Fruit fly (Drosophila melanogaster) ovary, adult (tissue): Measurements from ENCODE around the gene CG32298.

ENCODE experiments used
- CG17801 ChIP-seq: fragments of 200-800 bp; optimal IDR thresholded peaks from 2 replicates; lab custom pipeline; 2019; ENCODE audit warnings: missing biosample characterization, mild to moderate bottlenecking, missing genetic modification characterization, moderate library complexity; ENCODE audit not compliant: partially characterized antibody

The CG32298 gene

DNA sequence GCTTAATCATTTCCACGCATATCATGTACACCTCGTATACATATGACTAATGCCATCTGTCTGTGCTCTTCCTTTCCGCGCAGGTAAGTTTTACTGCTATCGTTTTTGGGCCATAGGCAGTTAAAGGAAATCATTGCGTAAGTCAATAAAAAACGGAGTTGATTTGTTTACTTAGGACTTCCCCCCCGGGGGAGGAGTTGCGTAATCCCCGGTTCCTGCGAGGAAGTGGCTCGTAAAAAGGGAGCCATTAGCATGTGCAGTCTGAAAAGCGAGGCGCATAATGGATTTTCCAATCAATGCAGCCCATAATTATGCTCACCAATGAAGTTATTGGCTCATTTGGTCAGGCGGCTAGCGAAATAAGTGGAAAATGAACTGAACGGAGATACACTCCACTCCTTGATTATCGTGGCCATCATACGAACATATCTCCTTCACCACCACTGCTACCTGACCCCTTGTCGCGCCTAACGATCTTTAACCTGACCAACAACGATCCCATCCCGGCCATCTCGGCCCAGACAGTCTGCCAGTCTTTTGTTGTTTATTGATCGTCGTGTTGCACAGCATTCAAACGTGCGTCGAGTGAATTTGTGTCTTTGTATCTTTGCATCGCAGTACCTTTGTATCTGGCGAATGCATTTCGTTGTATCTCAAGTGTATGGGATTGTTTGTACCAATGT is 5.3 kb downstream of the CG32298 start:
- no peak for TF ChIP-seq CG17801 (GFP tag; lab: Kevin White, UChicago)

DNA sequence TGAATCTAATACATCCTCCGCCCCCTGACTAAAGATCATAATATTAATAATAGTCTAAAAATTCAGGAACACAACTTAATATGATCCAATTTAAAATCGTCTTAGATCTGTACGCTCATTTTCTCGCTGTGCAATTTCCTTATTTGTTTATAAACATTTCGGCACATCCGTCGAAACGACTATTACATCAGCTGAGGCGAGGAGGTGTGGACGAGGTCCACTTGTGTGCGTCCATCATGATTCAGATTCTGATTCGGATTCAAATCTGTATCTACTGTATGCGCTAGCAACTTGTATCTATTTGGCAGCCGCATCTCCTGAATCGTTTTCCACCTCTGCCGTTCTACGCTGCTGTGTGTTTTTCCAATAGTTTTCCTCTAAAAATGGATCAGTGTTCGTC is 11.3 kb downstream of the CG32298 start:
- TF ChIP-seq CG17801 (GFP tag; lab: Kevin White, UChicago) = no peak

DNA sequence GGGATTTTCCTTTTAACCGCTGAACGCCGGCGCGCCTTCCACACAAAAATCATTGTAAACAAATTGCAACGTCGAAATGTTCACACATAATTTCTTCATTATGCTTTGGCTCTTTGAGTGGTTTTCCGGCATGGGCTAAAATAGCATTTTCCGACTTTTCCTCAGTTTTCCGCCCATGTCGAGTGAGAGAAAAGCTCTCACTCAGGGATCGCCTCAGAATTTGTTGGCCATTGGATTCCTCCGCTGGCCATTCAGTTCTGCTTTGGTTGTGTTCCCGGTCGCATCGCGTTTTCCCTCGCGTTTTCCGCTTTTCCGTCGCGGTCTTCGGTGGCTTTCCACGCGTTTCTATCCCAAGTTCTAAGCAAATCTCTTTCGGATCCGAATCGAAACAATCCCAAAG is 12.2 kb downstream of the CG32298 start:
- no peak for TF ChIP-seq CG17801 (GFP tag; lab: Kevin White, UChicago)

DNA sequence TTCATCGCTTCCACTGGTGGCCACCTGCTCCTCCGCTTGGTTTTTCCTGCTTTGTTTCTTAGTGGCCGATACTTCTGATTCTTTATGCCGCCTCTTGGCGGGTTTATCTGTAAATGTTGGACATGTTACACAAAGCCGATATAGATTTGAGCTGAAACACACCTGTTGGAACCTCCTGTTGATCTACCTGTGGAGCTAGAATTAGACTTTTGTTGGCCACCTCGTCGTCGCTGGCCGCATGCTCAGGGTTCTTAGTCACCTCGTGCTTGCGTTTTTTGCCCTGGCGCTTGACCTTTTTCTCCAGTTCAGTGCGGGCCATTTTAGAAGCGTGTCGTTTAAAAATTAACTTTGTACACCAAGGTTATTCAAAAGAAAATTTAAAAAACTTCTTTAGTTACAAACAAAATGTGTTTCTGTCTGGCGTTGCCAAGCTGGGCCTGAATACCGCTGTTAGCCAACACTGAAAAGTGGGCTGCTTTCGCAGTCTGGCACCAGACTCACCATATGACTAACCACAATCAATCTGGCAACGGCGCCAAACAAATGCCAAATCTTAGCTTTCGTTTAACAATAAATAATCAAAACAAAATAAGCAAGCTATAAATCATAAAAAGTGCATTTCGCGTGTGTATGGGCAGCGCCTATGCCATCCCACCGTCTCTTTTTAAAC is 13.5 kb downstream of the CG32298 start, which contains the start of the genes CG15877 and Svil:
Gene CG15877, minus strand, starts transcription at position 443 of the 670 bp plus-strand sequence.
Gene Svil, plus strand, starts transcription at position 542 of the 670 bp plus-strand sequence.
- no peak for TF ChIP-seq CG17801 (GFP tag; lab: Kevin White, UChicago)

DNA sequence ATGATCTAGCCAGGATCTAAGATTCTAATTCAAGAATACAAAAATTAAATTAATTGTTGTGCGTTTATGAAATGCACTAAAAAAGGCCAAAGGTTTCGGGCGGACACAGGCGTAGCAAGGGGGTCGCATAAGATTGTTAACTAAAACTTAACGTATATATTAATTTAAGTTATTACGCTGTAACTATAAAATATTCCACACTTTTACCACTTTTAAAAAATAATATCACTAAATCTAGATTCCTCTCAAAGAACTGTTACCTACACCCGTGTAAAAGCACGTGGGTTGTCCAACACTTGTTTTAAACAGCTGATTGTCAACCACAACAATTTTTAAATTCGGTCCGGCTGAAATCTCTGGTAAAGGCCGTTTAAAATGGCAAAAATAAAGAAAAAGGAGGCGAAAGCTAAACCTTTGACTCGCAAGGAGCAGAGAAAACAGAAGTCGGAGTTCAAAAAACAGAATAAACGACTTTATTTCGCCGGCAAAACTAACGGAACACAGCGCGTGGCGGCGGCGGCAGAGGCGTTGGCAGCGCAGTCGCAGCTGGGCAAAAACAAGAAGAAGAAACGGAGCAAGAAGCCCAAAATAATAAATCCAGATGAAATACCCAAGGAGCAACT is 17.3 kb downstream of the CG32298 start, which contains the start of the genes mRpL23 and CG9004:
Gene mRpL23, minus strand, starts transcription at position 284 of the 623 bp plus-strand sequence.
Gene CG9004, plus strand, starts transcription at position 308 of the 623 bp plus-strand sequence.
- TF ChIP-seq CG17801 (GFP tag; lab: Kevin White, UChicago) = peak; percentile 98

DNA sequence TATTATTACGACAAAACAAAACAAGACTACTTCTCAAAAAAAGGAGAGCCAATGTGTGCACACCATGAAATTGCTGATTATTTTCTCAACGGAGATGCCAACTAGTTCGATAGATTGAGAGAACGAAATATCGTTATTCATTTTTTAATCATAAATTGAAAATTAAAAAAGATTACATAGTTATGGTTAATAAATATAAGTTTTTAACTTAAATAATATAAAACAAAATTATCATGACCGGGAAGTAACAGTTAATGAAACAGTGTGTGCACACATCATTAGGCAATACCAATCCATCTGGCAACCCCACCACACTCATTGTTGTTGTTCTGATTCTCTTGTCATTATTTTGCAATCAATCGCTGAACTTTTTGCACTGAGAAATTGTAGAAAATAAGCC is 18.9 kb downstream of the CG32298 start, which contains the start of the genes CG1317 and CG8993:
Gene CG1317, minus strand, starts transcription at position 58 of the 400 bp plus-strand sequence.
Gene CG8993, plus strand, starts transcription at position 318 of the 400 bp plus-strand sequence.
- peak; percentile 47 for TF ChIP-seq CG17801 (GFP tag; lab: Kevin White, UChicago)

DNA sequence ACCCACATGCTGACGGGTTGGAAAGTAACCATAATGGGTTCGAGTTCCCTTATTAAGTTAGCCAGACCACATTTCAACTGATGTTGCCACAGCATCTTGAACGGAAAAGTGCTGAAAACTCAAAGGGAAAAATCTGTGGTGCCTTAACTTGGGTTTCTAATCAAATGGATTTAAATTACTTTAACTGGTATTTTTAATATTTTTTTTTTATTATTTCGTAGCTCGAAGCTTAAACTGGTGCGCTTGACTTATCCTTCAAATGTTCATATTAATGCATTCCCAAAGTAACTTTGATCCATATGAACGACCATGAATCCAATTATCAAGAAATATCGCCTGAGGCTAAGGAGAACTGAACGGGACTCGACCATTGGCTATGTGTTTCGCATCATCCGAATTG is 30.5 kb downstream of the CG32298 start, which contains the start of gene CG13801:
Gene CG13801, plus strand, starts transcription at position 301 of the 400 bp plus-strand sequence.
- no peak for TF ChIP-seq CG17801 (GFP tag; lab: Kevin White, UChicago)
